Worm (Caenorhabditis elegans) whole organism, L4/young adult: ENCODE data around the gene clec-57.

Experiments
- W03F9.2 ChIP-seq: fragments of 150-350 bp; optimal IDR thresholded peaks from 2 replicates; lab custom pipeline; 2014; ENCODE audit warnings: missing biosample characterization, missing genetic modification characterization
- dao-5 ChIP-seq: sonication (generic microtip); optimal IDR thresholded peaks from 2 replicates; lab custom pipeline; 2016; ENCODE audit warnings: missing genotype, missing genetic modification characterization, moderate library complexity, missing compliant biosample characterization
- him-1 ChIP-seq: sonication (generic microtip); optimal IDR thresholded peaks from 2 replicates; lab custom pipeline; 2016; ENCODE audit warnings: missing genotype, missing genetic modification reagents, missing genetic modification characterization, missing compliant biosample characterization

- TF ChIP-seq him-1 (no peak), W03F9.2 (tag; lab: Kevin White, UChicago) (no peak), dao-5 (tag; lab: Kevin White, UChicago) (no peak)
Measured at ce11 chrV:14447240-14447763, 21.7 kb upstream of the clec-57 start, which contains the start of the genes dlat-1 and fntb-1.
